Fruit fly (Drosophila melanogaster): ENCODE data around the gene CG13920.

The CG13920 gene

DNA sequence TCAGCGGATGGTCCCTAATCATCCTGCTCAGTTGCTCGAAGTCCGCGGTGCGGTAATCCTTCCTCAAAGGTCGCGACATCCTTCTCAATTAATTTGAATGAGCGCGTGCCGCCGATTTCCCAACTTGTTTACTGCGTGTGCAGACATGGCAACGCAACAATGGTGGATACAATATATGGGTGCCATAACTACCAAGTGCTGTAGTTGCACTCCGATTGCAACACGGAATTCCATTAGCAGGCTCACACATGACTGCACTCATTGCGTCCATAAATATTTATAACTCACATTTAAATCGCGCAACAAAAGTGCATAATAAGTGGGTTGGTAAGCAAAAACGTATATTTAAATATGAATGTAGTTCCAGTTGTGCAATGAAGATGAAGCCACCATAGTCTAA, 23.9 kb downstream of the CG13920 start, which contains the start of gene CG13930:
Gene CG13930, minus strand, starts transcription at position 101 of the 400 bp plus-strand sequence.
- no peak for TF ChIP-seq CG12605 (GFP tag; IDR thresholded peaks at IDR 0.05)
- no peak for TF ChIP-seq CG8301 (tag; optimal IDR thresholded peaks at IDR 0.05)
- no peak for TF ChIP-seq CG17806 (tag; optimal IDR thresholded peaks at IDR 0.05)
- no peak for TF ChIP-seq CG15710 (tag; optimal IDR thresholded peaks at IDR 0.05)
- no peak for TF ChIP-seq CG10348 (GFP tag; IDR thresholded peaks at IDR 0.05)
- TF ChIP-seq gl (tag; optimal IDR thresholded peaks at IDR 0.05), result no peak

DNA sequence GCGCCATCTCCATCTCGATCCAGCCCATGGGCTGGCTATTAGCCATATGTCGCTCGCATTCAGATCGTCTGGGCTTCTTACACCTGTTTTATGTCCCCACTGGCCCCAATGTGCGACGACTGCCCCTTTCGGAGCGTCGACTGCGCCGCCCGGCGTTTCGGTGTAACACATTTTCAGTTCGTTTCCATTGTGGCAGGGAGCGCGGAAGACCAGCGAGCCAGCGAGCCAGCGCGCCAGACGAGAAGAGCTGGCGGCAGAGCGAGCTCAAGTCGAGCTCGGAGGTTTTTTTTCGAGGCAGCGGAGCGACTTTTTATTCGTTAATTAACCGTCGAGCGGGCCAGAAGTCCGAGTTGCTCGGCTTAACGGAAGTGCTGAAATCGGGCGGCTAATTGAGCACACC, 25.6 kb downstream of the CG13920 start, which contains the start of gene CG7991:
Gene CG7991, plus strand, starts transcription at position 329 of the 400 bp plus-strand sequence.
- no peak for TF ChIP-seq CG8301 (tag; optimal IDR thresholded peaks at IDR 0.05)
- TF ChIP-seq CG34367 (tag; optimal IDR thresholded peaks at IDR 0.05), result no peak

DNA sequence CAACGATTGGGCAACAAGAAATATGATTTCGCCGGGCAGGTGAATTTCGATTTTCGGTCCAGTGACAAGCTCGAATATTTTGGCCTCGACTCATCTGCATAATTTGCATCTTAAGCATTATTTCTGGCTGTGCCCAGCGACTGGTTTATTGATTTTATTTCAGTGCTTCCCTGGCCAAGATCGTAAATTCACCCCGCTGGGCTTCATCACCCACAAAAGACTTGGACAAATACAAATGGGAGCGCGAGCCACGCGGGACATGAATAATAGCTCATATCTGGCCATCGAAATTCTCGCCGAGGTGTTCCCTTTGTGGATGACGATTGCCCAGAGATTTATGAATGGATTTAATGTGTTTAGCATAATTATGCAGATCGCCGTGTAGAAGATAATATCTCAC, 26.5 kb downstream of the CG13920 start:
- no peak for TF ChIP-seq CG8301 (tag; optimal IDR thresholded peaks at IDR 0.05)
- no peak for TF ChIP-seq CG4496 (GFP tag; IDR thresholded peaks at IDR 0.05)
- no peak for TF ChIP-seq CG17806 (tag; optimal IDR thresholded peaks at IDR 0.05)
- no peak for TF ChIP-seq D1 (tag; optimal IDR thresholded peaks at IDR 0.05)
- TF ChIP-seq EcR (GFP tag; optimal IDR thresholded peaks at IDR 0.05), result no peak

DNA sequence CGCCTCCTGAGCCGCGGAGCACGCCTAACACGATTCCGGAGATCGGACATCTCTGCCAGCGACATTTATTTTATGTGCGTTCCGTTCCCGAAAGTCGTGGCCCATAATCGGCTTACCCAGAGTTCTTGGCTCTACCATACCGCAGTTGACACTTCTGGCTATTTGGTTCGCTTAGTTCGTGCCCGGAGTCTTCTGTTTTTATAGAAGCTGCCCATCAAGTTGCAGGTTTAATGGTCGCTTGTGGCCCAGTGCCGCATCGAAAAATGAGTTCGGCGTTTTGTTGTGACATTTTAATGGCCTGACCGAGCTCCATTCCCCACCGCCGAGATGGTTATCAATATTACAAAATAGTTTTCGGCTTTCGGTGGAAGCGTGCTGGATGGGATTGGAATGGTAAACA, 27.5 kb downstream of the CG13920 start:
- TF ChIP-seq CG14655 (GFP tag; optimal IDR thresholded peaks at IDR 0.05) (no peak), CG4496 (GFP tag; IDR thresholded peaks at IDR 0.05) (no peak), CG8301 (tag; optimal IDR thresholded peaks at IDR 0.05) (no peak), Snoo (tag; optimal IDR thresholded peaks at IDR 0.05) (no peak), CG9948 (tag; optimal IDR thresholded peaks at IDR 0.05) (no peak), rn (GFP tag; IDR thresholded peaks at IDR 0.05) (no peak), CG12605 (GFP tag; IDR thresholded peaks at IDR 0.05) (no peak), CG13204 (GFP tag; optimal IDR thresholded peaks at IDR 0.05) (no peak), Pif1A (GFP tag; optimal IDR thresholded peaks at IDR 0.05) (no peak), EcR (GFP tag; optimal IDR thresholded peaks at IDR 0.05) (no peak), CG34367 (tag; optimal IDR thresholded peaks at IDR 0.05) (no peak), D1 (tag; optimal IDR thresholded peaks at IDR 0.05) (no peak)

DNA sequence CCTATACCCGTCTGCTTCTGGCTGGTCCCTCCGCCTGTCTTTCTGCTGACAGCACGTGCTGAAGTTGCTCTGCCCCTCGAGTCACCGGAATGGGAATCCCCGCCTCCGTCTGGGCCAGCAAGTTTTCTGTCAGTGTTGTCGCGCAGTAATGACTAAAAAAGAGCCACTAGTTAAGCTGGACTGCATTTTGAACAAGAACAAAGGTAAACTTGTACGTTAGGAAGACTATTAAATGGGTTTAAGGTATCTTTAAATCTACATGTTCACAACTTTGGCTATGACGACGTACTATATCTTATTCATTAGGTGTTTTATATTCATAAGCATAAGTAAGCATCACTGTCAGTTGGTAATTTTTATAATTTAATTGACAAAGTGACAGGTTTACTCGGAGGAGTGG, 30.6 kb downstream of the CG13920 start:
- TF ChIP-seq CG10348 (GFP tag; IDR thresholded peaks at IDR 0.05), result no peak
- no peak for TF ChIP-seq fd96Ca (GFP tag; IDR thresholded peaks at IDR 0.05)
- no peak for TF ChIP-seq D1 (tag; optimal IDR thresholded peaks at IDR 0.05)
- no peak for TF ChIP-seq Ets98B (GFP tag; IDR thresholded peaks at IDR 0.05)
- peak; percentile 38 for TF ChIP-seq CG15710 (tag; optimal IDR thresholded peaks at IDR 0.05)
- no peak for TF ChIP-seq CG12605 (GFP tag; IDR thresholded peaks at IDR 0.05)
- peak; percentile 5 for TF ChIP-seq gl (tag; optimal IDR thresholded peaks at IDR 0.05)
- no peak for TF ChIP-seq CG32121 (GFP tag; IDR thresholded peaks at IDR 0.05)
- TF ChIP-seq CG13204 (GFP tag; optimal IDR thresholded peaks at IDR 0.05), result no peak
- TF ChIP-seq CG4496 (GFP tag; IDR thresholded peaks at IDR 0.05), result no peak
- TF ChIP-seq Pif1A (GFP tag; optimal IDR thresholded peaks at IDR 0.05), result peak; percentile 36
- peak; percentile 9 for TF ChIP-seq CG8301 (tag; optimal IDR thresholded peaks at IDR 0.05)
- no peak for TF ChIP-seq rn (GFP tag; IDR thresholded peaks at IDR 0.05)
- peak; percentile 35 for TF ChIP-seq CG14655 (GFP tag; optimal IDR thresholded peaks at IDR 0.05)
- TF ChIP-seq Snoo (tag; optimal IDR thresholded peaks at IDR 0.05), result peak; percentile 39
- TF ChIP-seq CG8159 (tag; optimal IDR thresholded peaks at IDR 0.05), result peak; percentile 61
- peak; percentile 11 for TF ChIP-seq Pif1B (GFP tag; optimal IDR thresholded peaks at IDR 0.05)
- peak; percentile 23 for TF ChIP-seq EcR (GFP tag; optimal IDR thresholded peaks at IDR 0.05)
- TF ChIP-seq CG17806 (tag; optimal IDR thresholded peaks at IDR 0.05), result peak; percentile 23
- TF ChIP-seq CG34367 (tag; optimal IDR thresholded peaks at IDR 0.05), result no peak
- peak; percentile 28 for TF ChIP-seq CG9948 (tag; optimal IDR thresholded peaks at IDR 0.05)

DNA sequence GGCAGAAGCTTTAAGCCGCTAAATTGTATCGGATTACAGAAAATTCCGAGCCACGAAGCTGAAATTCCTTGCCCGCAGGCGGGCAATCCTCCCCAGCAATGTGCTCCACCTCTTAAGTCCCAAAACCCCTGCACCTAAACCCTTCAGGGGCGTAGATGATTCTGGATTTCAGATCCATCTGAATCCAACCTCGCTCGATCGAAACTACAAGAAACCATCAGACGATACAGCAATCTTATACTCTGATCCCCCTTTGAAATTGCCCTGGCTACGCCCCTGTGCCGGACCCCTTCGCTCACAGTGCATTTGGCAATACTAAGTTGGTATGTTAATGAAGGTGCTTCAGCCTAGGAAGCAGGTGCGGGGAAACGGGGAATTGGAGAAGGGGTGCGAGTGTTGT, 34.3 kb downstream of the CG13920 start:
- TF ChIP-seq Snoo (tag; optimal IDR thresholded peaks at IDR 0.05), result peak; percentile 17
- TF ChIP-seq CG13204 (GFP tag; optimal IDR thresholded peaks at IDR 0.05), result no peak
- peak; percentile 44 for TF ChIP-seq gl (tag; optimal IDR thresholded peaks at IDR 0.05)
- TF ChIP-seq Pif1B (GFP tag; optimal IDR thresholded peaks at IDR 0.05), result peak; percentile 68
- peak; percentile 77 for TF ChIP-seq CG8159 (tag; optimal IDR thresholded peaks at IDR 0.05)
- TF ChIP-seq CG17806 (tag; optimal IDR thresholded peaks at IDR 0.05), result peak; percentile 64
- peak; percentile 57 for TF ChIP-seq CG14655 (GFP tag; optimal IDR thresholded peaks at IDR 0.05)
- peak; percentile 82 for TF ChIP-seq CG4496 (GFP tag; IDR thresholded peaks at IDR 0.05)
- peak; percentile 26 for TF ChIP-seq CG8301 (tag; optimal IDR thresholded peaks at IDR 0.05)
- TF ChIP-seq D1 (tag; optimal IDR thresholded peaks at IDR 0.05), result no peak
- TF ChIP-seq Ets98B (GFP tag; IDR thresholded peaks at IDR 0.05), result 0 out of 2 replicates have a peak, but pooled peaks have one; percentile 21
- peak; percentile 71; the same call in 2 of the 3 replicates for TF ChIP-seq fd96Ca (GFP tag; IDR thresholded peaks at IDR 0.05)
- TF ChIP-seq CG32121 (GFP tag; IDR thresholded peaks at IDR 0.05), result no peak
- TF ChIP-seq CG34367 (tag; optimal IDR thresholded peaks at IDR 0.05), result peak; percentile 41
- no peak for TF ChIP-seq EcR (GFP tag; optimal IDR thresholded peaks at IDR 0.05)
- TF ChIP-seq CG9948 (tag; optimal IDR thresholded peaks at IDR 0.05), result peak; percentile 63
- peak; percentile 67 for TF ChIP-seq CG15710 (tag; optimal IDR thresholded peaks at IDR 0.05)
- peak; percentile 66 for TF ChIP-seq Pif1A (GFP tag; optimal IDR thresholded peaks at IDR 0.05)
- TF ChIP-seq rn (GFP tag; IDR thresholded peaks at IDR 0.05), result no peak; the same call in 1 of the 2 replicates
- TF ChIP-seq CG12605 (GFP tag; IDR thresholded peaks at IDR 0.05), result peak; percentile 77
- TF ChIP-seq CG10348 (GFP tag; IDR thresholded peaks at IDR 0.05), result no peak

DNA sequence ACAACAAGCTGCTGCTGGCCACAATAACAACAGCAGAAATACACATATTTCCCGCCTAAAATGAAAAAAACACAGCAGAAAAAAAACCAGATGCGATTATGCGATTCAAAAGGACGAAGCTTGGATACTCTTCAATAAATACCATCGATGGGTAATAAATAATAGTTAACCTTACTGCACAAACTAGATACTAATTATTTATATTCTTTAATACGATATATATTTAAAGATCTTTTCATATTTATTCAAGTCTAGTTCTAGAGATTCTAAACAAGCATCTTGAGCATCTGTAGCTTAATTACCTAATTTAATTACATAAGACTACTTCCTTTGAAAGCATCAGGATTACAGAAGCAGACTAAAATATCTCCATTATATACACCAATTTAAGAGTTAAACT, 39.4 kb downstream of the CG13920 start:
- TF ChIP-seq CG9948 (tag; optimal IDR thresholded peaks at IDR 0.05), result peak; percentile 12
- no peak for TF ChIP-seq CG10348 (GFP tag; IDR thresholded peaks at IDR 0.05)
- peak; percentile 42 for TF ChIP-seq CG8301 (tag; optimal IDR thresholded peaks at IDR 0.05)
- TF ChIP-seq D1 (tag; optimal IDR thresholded peaks at IDR 0.05), result no peak
- peak; percentile 22 for TF ChIP-seq CG8159 (tag; optimal IDR thresholded peaks at IDR 0.05)
- TF ChIP-seq CG34367 (tag; optimal IDR thresholded peaks at IDR 0.05), result no peak
- TF ChIP-seq CG14655 (GFP tag; optimal IDR thresholded peaks at IDR 0.05), result peak; percentile 50
- TF ChIP-seq gl (tag; optimal IDR thresholded peaks at IDR 0.05), result no peak

All from whole organism, pupa.